Worm (Caenorhabditis elegans) whole organism, L2 larva: ENCODE data around the gene tbx-8.

Experiments
- C34F6.9 ChIP-seq: fragments of 150-350 bp; optimal IDR thresholded peaks from 2 replicates; lab custom pipeline; 2014; ENCODE audit warnings: missing biosample characterization, missing genetic modification characterization
- F13H6.1 ChIP-seq: sonication (generic microtip); optimal IDR thresholded peaks from 2 replicates; lab custom pipeline; 2016; ENCODE audit warnings: missing genetic modification characterization, missing compliant biosample characterization
- R02D3.7 ChIP-seq: fragments of 150-350 bp; optimal IDR thresholded peaks from 2 replicates; lab custom pipeline; 2014; ENCODE audit warnings: missing biosample characterization, missing genetic modification characterization
- Y55F3AM.14 ChIP-seq: fragments of 200-800 bp; sonication (Bioruptor generic); optimal IDR thresholded peaks from 2 replicates; lab custom pipeline; 2018; ENCODE audit warnings: mild to moderate bottlenecking, missing genetic modification characterization, missing compliant biosample characterization
- ZK546.5 ChIP-seq: sonication (generic microtip); optimal IDR thresholded peaks from 2 replicates; lab custom pipeline; 2017; ENCODE audit warnings: missing biosample characterization, missing genetic modification characterization
- alr-1 ChIP-seq: fragments of 150-350 bp; optimal IDR thresholded peaks from 2 replicates; lab custom pipeline; 2014; ENCODE audit warnings: missing biosample characterization, missing genetic modification characterization
- ama-1 ChIP-seq: fragments of 150-350 bp; optimal IDR thresholded peaks from 2 replicates; lab custom pipeline; 2018; ENCODE audit warnings: inconsistent platforms
- blmp-1 ChIP-seq: sonication (generic microtip); optimal IDR thresholded peaks from 2 replicates; lab custom pipeline; 2017; ENCODE audit warnings: missing genetic modification characterization, mild to moderate bottlenecking, missing compliant biosample characterization, antibody characterized with exemption, moderate library complexity; ENCODE audit not compliant: insufficient read depth
- ceh-16 ChIP-seq: fragments of 150-350 bp; optimal IDR thresholded peaks from 2 replicates; lab custom pipeline; 2014; ENCODE audit warnings: missing biosample characterization, missing genetic modification characterization
- ceh-82 ChIP-seq: fragments of 150-350 bp; optimal IDR thresholded peaks from 2 replicates; lab custom pipeline; 2014; ENCODE audit warnings: missing biosample characterization, missing genetic modification characterization
- crh-2 ChIP-seq: sonication (generic microtip); optimal IDR thresholded peaks from 2 replicates; lab custom pipeline; 2017; ENCODE audit warnings: missing biosample characterization, missing genetic modification characterization
- dmd-4 ChIP-seq: sonication (generic microtip); optimal IDR thresholded peaks from 2 replicates; lab custom pipeline; 2017; ENCODE audit warnings: missing biosample characterization, missing genetic modification characterization
- egl-27 ChIP-seq: sonication (generic microtip); optimal IDR thresholded peaks from 3 replicates; lab custom pipeline; 2017; ENCODE audit warnings: missing biosample characterization, missing genetic modification reagents, missing genetic modification characterization
- elt-3 ChIP-seq: sonication (generic microtip); optimal IDR thresholded peaks from 2 replicates; lab custom pipeline; 2017; ENCODE audit warnings: missing biosample characterization, missing genetic modification characterization
- fos-1 ChIP-seq: fragments of 150-350 bp; optimal IDR thresholded peaks from 2 replicates; lab custom pipeline; 2014; ENCODE audit warnings: missing biosample characterization, missing genetic modification characterization
- gmeb-1 ChIP-seq: fragments of 150-350 bp; optimal IDR thresholded peaks from 2 replicates; lab custom pipeline; 2014; ENCODE audit warnings: missing biosample characterization, missing genetic modification characterization
- lin-11 ChIP-seq: fragments of 150-350 bp; sonication (generic microtip); optimal IDR thresholded peaks from 2 replicates; lab custom pipeline; 2014; ENCODE audit warnings: missing biosample characterization, missing genetic modification characterization, inconsistent platforms, mixed read lengths
- lin-13 ChIP-seq: fragments of 150-350 bp; optimal IDR thresholded peaks from 2 replicates; lab custom pipeline; 2014; ENCODE audit warnings: missing biosample characterization, missing genetic modification reagents, missing genetic modification characterization
- lin-39 ChIP-seq: fragments of 150-350 bp; optimal IDR thresholded peaks from 2 replicates; lab custom pipeline; 2014; ENCODE audit warnings: missing biosample characterization, missing genetic modification reagents, missing genetic modification characterization
- lsy-2 ChIP-seq, 2 experiments: fragments of 150-350 bp in 1 of 2; sonication (generic microtip) in 1 of 2; optimal IDR thresholded peaks; 2 replicates each; lab custom pipeline; 2014 to 2017; ENCODE audit warnings: missing biosample characterization in 2 of 2, missing genetic modification characterization in 2 of 2
- mab-5 ChIP-seq: fragments of 150-350 bp; optimal IDR thresholded peaks from 2 replicates; lab custom pipeline; 2014; ENCODE audit warnings: missing biosample characterization, missing genetic modification characterization
- mbf-1 ChIP-seq: sonication (generic microtip); optimal IDR thresholded peaks from 2 replicates; lab custom pipeline; 2017; ENCODE audit warnings: missing biosample characterization, missing genetic modification characterization
- mdl-1 ChIP-seq, 2 experiments: fragments of 150-350 bp in 1 of 2; sonication (generic microtip) in 1 of 2; optimal IDR thresholded peaks; 2 replicates each; lab custom pipeline; 2017; ENCODE audit warnings: missing biosample characterization in 2 of 2, missing genetic modification characterization in 2 of 2
- nhr-10 ChIP-seq: sonication (generic microtip); optimal IDR thresholded peaks from 2 replicates; lab custom pipeline; 2017; ENCODE audit warnings: missing biosample characterization, missing genetic modification characterization
- nhr-11 ChIP-seq: fragments of 150-350 bp; optimal IDR thresholded peaks from 2 replicates; lab custom pipeline; 2014; ENCODE audit warnings: missing biosample characterization, missing genetic modification characterization
- nhr-12 ChIP-seq: fragments of 150-350 bp; optimal IDR thresholded peaks from 2 replicates; lab custom pipeline; 2014; ENCODE audit warnings: missing biosample characterization, missing genetic modification characterization
- nhr-129 ChIP-seq: fragments of 150-350 bp; optimal IDR thresholded peaks from 2 replicates; lab custom pipeline; 2014; ENCODE audit warnings: missing biosample characterization, missing genetic modification characterization
- nhr-21 ChIP-seq: fragments of 150-350 bp; optimal IDR thresholded peaks from 2 replicates; lab custom pipeline; 2014; ENCODE audit warnings: missing biosample characterization, missing genetic modification characterization
- nhr-23 ChIP-seq: fragments of 150-350 bp; optimal IDR thresholded peaks from 2 replicates; lab custom pipeline; 2014; ENCODE audit warnings: missing biosample characterization, missing genetic modification reagents, missing genetic modification characterization
- nhr-237 ChIP-seq: fragments of 150-350 bp; optimal IDR thresholded peaks from 2 replicates; lab custom pipeline; 2014; ENCODE audit warnings: missing biosample characterization, missing genetic modification characterization
- nhr-25 ChIP-seq: fragments of 150-350 bp; sonication (generic microtip); optimal IDR thresholded peaks from 3 replicates; lab custom pipeline; 2014; ENCODE audit warnings: missing biosample characterization, missing genetic modification characterization
- nhr-6 ChIP-seq: fragments of 150-350 bp; optimal IDR thresholded peaks from 2 replicates; lab custom pipeline; 2014; ENCODE audit warnings: missing biosample characterization, missing genetic modification characterization
- nhr-77 ChIP-seq: fragments of 150-350 bp; optimal IDR thresholded peaks from 2 replicates; lab custom pipeline; 2014; ENCODE audit warnings: missing biosample characterization, missing genetic modification characterization
- peb-1 ChIP-seq: fragments of 150-350 bp; optimal IDR thresholded peaks from 2 replicates; lab custom pipeline; 2014; ENCODE audit warnings: missing biosample characterization, missing genetic modification characterization
- sem-4 ChIP-seq: fragments of 150-350 bp; optimal IDR thresholded peaks from 2 replicates; lab custom pipeline; 2014; ENCODE audit warnings: missing biosample characterization, missing genetic modification reagents, missing genetic modification characterization
- skn-1 ChIP-seq: sonication (generic microtip); optimal IDR thresholded peaks from 2 replicates; lab custom pipeline; 2017; ENCODE audit warnings: missing biosample characterization, missing genetic modification characterization
- sma-3 ChIP-seq: sonication (generic microtip); optimal IDR thresholded peaks from 2 replicates; lab custom pipeline; 2016; ENCODE audit warnings: missing genetic modification reagents, missing genetic modification characterization, missing compliant biosample characterization
- sma-9 ChIP-seq, 2 experiments: fragments of 150-350 bp in 1 of 2; sonication (generic microtip) in 1 of 2; optimal IDR thresholded peaks; 2 replicates each; lab custom pipeline; 2014 to 2016; ENCODE audit warnings: missing genetic modification characterization in 2 of 2, mild to moderate bottlenecking in 1 of 2, missing biosample characterization in 1 of 2, missing compliant biosample characterization in 1 of 2, missing genetic modification reagents in 1 of 2, moderate library complexity in 1 of 2
- snpc-4 ChIP-seq: fragments of 150-350 bp; optimal IDR thresholded peaks from 2 replicates; lab custom pipeline; 2014; ENCODE audit warnings: missing biosample characterization, missing genetic modification characterization
- unc-39 ChIP-seq: fragments of 150-350 bp; optimal IDR thresholded peaks from 2 replicates; lab custom pipeline; 2014; ENCODE audit warnings: missing biosample characterization, missing genetic modification characterization
- unc-55 ChIP-seq: fragments of 150-350 bp; sonication (generic microtip); optimal IDR thresholded peaks from 3 replicates; lab custom pipeline; 2014; ENCODE audit warnings: missing biosample characterization, missing genetic modification reagents, missing genetic modification characterization
- unc-62 ChIP-seq: fragments of 150-350 bp; optimal IDR thresholded peaks from 2 replicates; lab custom pipeline; 2014; ENCODE audit warnings: missing biosample characterization, missing genetic modification reagents, missing genetic modification characterization
- zag-1 ChIP-seq: fragments of 150-350 bp; optimal IDR thresholded peaks from 2 replicates; lab custom pipeline; 2014; ENCODE audit warnings: missing biosample characterization, missing genetic modification characterization
- ztf-11 ChIP-seq: sonication (generic microtip); optimal IDR thresholded peaks from 2 replicates; lab custom pipeline; 2017; ENCODE audit warnings: missing biosample characterization, missing genetic modification characterization
- ztf-4 ChIP-seq: fragments of 150-350 bp; optimal IDR thresholded peaks from 2 replicates; lab custom pipeline; 2014; ENCODE audit warnings: missing biosample characterization, missing genetic modification characterization

tbx-8 gene

ce11 chrIII:10338992-10339852, 7.9 kb upstream of the tbx-8 start:
- TF ChIP-seq lin-39: no peak
- no peak for TF ChIP-seq sem-4 (tag; lab: Kevin White, UChicago)
- no peak for TF ChIP-seq sma-9 (GFP tag; optimal IDR thresholded peaks at IDR 0.05; lab: Kevin White, UChicago)
- no peak for TF ChIP-seq sma-9 (tag; optimal IDR thresholded peaks at IDR 0.05; lab: Kevin White, UChicago)
- TF ChIP-seq peb-1 (tag; lab: Kevin White, UChicago): no peak
- TF ChIP-seq nhr-129: no peak
- TF ChIP-seq egl-27 (tag; lab: Kevin White, UChicago): no peak
- TF ChIP-seq lin-11: no peak
- TF ChIP-seq ama-1 (lab: Kevin White, UChicago): no peak
- TF ChIP-seq crh-2: peak; percentile 24
- no peak for TF ChIP-seq gmeb-1 (tag; lab: Kevin White, UChicago)
- TF ChIP-seq F13H6.1 (tag; lab: Kevin White, UChicago): no peak
- TF ChIP-seq nhr-25 (tag; lab: Kevin White, UChicago): peak; percentile 80
- TF ChIP-seq unc-39 (tag; lab: Kevin White, UChicago): no peak
- no peak for TF ChIP-seq ceh-82 (tag; lab: Kevin White, UChicago)
- no peak for TF ChIP-seq unc-62
- TF ChIP-seq fos-1: no peak
- TF ChIP-seq nhr-10 (tag; lab: Kevin White, UChicago): no peak
- peak; percentile 43 for TF ChIP-seq ztf-4 (tag; lab: Kevin White, UChicago)
- no peak for TF ChIP-seq nhr-11 (tag; lab: Kevin White, UChicago)
- TF ChIP-seq C34F6.9 (tag; lab: Kevin White, UChicago): no peak
- peak; percentile 31 for TF ChIP-seq lin-13 (GFP tag; lab: Kevin White, UChicago)
- TF ChIP-seq nhr-237 (tag; lab: Kevin White, UChicago): no peak
- TF ChIP-seq blmp-1 (tag; lab: Kevin White, UChicago): peak; percentile 41
- no peak for TF ChIP-seq unc-55 (GFP tag; lab: Kevin White, UChicago)
- TF ChIP-seq nhr-12 (tag; lab: Kevin White, UChicago): no peak
- TF ChIP-seq ceh-16 (tag; lab: Kevin White, UChicago): no peak
- peak; percentile 0 for TF ChIP-seq nhr-6 (tag; lab: Kevin White, UChicago)
- TF ChIP-seq lsy-2 (tag; optimal IDR thresholded peaks at IDR 0.05; lab: Kevin White, UChicago): no peak
- TF ChIP-seq skn-1 (tag; lab: Kevin White, UChicago): no peak
- no peak for TF ChIP-seq mbf-1 (tag; lab: Kevin White, UChicago)
- no peak for TF ChIP-seq nhr-77 (tag; lab: Kevin White, UChicago)
- peak; percentile 18 for TF ChIP-seq nhr-21
- no peak for TF ChIP-seq ZK546.5 (tag; lab: Kevin White, UChicago)
- no peak for TF ChIP-seq elt-3 (tag; lab: Kevin White, UChicago)
- no peak for TF ChIP-seq mdl-1 (tag; optimal IDR thresholded peaks at IDR 0.05; lab: Kevin White, UChicago)
- TF ChIP-seq ztf-11: no peak
- no peak for TF ChIP-seq zag-1 (tag; lab: Kevin White, UChicago)
- peak; percentile 44 for TF ChIP-seq sma-3

DNA sequence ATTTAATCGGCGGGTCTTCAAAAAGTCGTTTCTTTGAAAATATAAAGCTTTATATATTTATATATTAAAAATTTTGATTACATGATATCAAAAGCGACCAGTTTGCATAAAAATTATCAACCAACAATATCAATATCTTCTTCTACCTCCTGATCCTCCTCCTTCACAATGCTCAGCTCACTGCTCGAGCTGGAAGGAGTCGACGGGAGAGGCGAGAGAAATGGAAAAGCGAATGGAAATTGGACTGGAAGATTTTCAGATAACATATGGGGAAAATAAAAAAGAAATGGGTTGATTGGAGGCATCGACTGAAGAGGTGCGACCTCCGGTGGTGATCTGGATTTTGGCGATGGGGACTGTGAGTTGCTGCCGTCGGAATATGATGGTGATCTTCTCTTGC, 7.2 kb upstream of the tbx-8 start:
- TF ChIP-seq mab-5: no peak
- TF ChIP-seq ama-1 (lab: Kevin White, UChicago): no peak
- TF ChIP-seq nhr-11 (tag; lab: Kevin White, UChicago): no peak
- no peak for TF ChIP-seq ZK546.5 (tag; lab: Kevin White, UChicago)
- no peak for TF ChIP-seq dmd-4 (tag; lab: Kevin White, UChicago)
- no peak for TF ChIP-seq R02D3.7
- TF ChIP-seq lin-13 (GFP tag; lab: Kevin White, UChicago): no peak
- no peak for TF ChIP-seq mbf-1 (tag; lab: Kevin White, UChicago)
- TF ChIP-seq nhr-21: no peak
- no peak for TF ChIP-seq nhr-23 (tag; lab: Kevin White, UChicago)
- TF ChIP-seq Y55F3AM.14 (GFP tag; lab: Kevin White, UChicago): no peak
- no peak for TF ChIP-seq F13H6.1 (tag; lab: Kevin White, UChicago)
- TF ChIP-seq sma-3: no peak
- no peak for TF ChIP-seq sma-9 (GFP tag; optimal IDR thresholded peaks at IDR 0.05; lab: Kevin White, UChicago)
- TF ChIP-seq sma-9 (tag; optimal IDR thresholded peaks at IDR 0.05; lab: Kevin White, UChicago): no peak
- no peak for TF ChIP-seq nhr-6 (tag; lab: Kevin White, UChicago)
- no peak for TF ChIP-seq snpc-4 (tag; lab: Kevin White, UChicago)
- TF ChIP-seq alr-1 (tag; lab: Kevin White, UChicago): no peak
- no peak for TF ChIP-seq ztf-4 (tag; lab: Kevin White, UChicago)
- TF ChIP-seq fos-1: no peak
